Worm (Caenorhabditis elegans): ENCODE data around the gene T25G12.13.
"Not testable (repeated sequence)": the region's sequence is repeated elsewhere in the genome, so short reads cannot be mapped to it uniquely, and the experiment has no call there.

Gene T25G12.13

DNA sequence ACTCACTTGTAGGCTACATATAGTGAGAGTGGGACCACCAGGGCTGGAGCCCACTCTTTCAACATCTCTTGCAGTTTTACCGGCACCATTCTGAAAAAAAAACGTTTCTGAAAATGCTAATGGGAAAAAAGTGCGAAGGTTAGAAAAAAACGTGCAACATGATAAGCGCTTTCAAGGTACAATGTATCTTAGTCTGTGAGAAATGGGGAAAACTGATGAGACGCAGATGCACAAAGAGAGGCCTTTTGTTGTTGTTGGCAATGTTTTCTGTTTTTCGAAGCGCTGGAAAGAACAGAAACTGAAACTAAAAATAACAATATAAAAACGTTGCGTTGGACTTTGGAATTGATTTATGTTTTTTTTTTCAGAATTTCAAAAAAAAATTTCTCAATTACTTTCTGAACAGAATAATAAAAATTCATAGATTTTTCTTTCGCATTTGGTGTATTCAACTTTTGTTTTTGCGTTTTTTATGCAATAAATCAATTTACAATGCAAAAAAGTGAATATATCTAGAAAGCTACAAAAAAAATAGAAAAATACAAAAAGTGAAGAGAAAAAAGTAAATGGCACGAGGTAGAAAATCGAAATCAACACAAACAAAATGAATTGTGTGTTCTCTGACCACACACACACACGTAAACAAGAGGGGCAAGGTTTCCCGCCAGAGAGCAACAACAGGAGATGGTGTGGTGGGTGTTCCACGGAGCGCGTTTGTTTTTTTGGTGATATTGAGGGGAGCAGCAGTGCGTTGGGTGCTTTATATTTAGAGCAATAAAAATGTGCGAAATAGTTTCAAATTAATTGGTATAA lies 7.2 kb upstream of the T25G12.13 start, which contains the start of gene dhs-30 (continued):
- TF ChIP-seq spr-1 (tag; optimal IDR thresholded peaks at IDR 0.05): no peak
- no peak for TF ChIP-seq ztf-11 (tag; optimal IDR thresholded peaks at IDR 0.05)
- peak; percentile 31 for TF ChIP-seq nhr-77 (tag; optimal IDR thresholded peaks at IDR 0.05)
- no peak for TF ChIP-seq Y48G9A.11 (GFP tag; IDR thresholded peaks at IDR 0.05)
- TF ChIP-seq egl-43 (GFP tag; IDR thresholded peaks at IDR 0.05): no peak
- no peak for TF ChIP-seq F26F4.8 (GFP tag; conservative IDR thresholded peaks at IDR 0.05)
- TF ChIP-seq tra-1 (GFP tag; IDR thresholded peaks at IDR 0.05): no peak
- TF ChIP-seq egl-27 (tag; optimal IDR thresholded peaks at IDR 0.05): no peak
- TF ChIP-seq sdz-12 (GFP tag; optimal IDR thresholded peaks at IDR 0.05): no peak
- peak; percentile 4 for TF ChIP-seq fkh-10 (GFP tag; optimal IDR thresholded peaks at IDR 0.05)
- TF ChIP-seq Y105C5A.15 (GFP tag; IDR thresholded peaks at IDR 0.05): no peak
- TF ChIP-seq madf-9 (GFP tag; conservative IDR thresholded peaks at IDR 0.05): no peak
- no peak for TF ChIP-seq lin-1 (GFP tag; IDR thresholded peaks at IDR 0.05)
- no peak for TF ChIP-seq zfp-3 (GFP tag; conservative IDR thresholded peaks at IDR 0.05)
- no peak for TF ChIP-seq unc-130 (GFP tag; optimal IDR thresholded peaks at IDR 0.05)
- TF ChIP-seq lsy-2 (tag; optimal IDR thresholded peaks at IDR 0.05): no peak
- no peak for TF ChIP-seq duxl-1 (tag; optimal IDR thresholded peaks at IDR 0.05; ENCODE audit: poor library complexity)
- TF ChIP-seq set-16 (GFP tag; IDR thresholded peaks at IDR 0.05): no peak
- TF ChIP-seq pha-4 (GFP tag; IDR thresholded peaks at IDR 0.05): no peak
- TF ChIP-seq pha-4 (tag; optimal IDR thresholded peaks at IDR 0.05): no peak
- no peak for TF ChIP-seq spr-3 (GFP tag; optimal IDR thresholded peaks at IDR 0.05)
- no peak for TF ChIP-seq ceh-28 (tag; optimal IDR thresholded peaks at IDR 0.05)
- TF ChIP-seq mdt-29 (GFP tag; IDR thresholded peaks at IDR 0.05): no peak
- no peak for TF ChIP-seq nhr-102 (tag; optimal IDR thresholded peaks at IDR 0.05)
- TF ChIP-seq unc-39 (tag; optimal IDR thresholded peaks at IDR 0.05): no peak

DNA sequence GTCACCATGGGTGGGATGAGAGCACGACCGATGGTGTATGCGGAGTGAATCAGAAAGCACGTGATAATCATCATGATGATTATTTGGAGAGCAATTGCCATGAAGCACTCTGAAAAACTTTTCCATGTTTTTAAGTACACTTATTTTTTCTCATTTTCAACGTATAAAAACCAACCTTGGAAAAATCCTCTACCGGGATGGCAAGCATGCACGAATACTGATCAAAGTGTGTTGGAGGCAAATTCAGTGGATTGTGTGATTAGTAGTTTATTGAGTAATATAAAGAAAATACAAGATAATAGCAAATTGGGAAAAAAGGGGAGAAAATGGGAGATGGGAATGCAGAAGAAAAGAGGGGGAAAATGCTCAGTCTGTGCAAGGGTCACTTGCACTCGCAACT lies 5.7 kb upstream of the T25G12.13 start, which contains the start of gene T25G12.11:
TSS of gene T25G12.11 (minus strand) at position 101 of the 400 bp plus-strand sequence.
- no peak for TF ChIP-seq hlh-30 (tag; optimal IDR thresholded peaks at IDR 0.05; ENCODE audit: insufficient read depth)
- TF ChIP-seq ctbp-1 (GFP tag; IDR thresholded peaks at IDR 0.05): no peak
- TF ChIP-seq lin-38 (GFP tag; IDR thresholded peaks at IDR 0.05): no peak
- TF ChIP-seq aha-1 (tag): peak; percentile 3
- no peak for TF ChIP-seq F44E2.7 (GFP tag; IDR thresholded peaks at IDR 0.05)

DNA sequence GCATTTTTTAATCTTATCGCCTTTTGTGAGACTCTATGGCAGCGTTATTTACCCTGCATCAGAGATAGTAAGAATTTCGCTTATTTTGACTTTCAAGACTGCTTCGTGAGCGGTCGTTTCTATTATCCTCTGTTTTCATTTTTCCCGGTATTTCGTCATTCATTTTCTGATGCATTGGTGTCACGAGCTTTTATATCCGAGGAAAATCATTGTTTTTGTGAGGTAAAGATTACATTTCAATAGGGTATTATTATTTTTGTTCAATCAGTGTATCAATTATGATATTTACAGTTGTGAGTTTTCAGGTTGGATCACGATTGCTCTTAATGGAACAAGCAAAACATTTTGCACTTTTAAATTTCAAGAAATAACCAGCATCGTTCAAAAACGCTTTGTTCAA lies 4.1 kb downstream of the T25G12.13 start:
- TF ChIP-seq aha-1 (tag): peak; percentile 95
- TF ChIP-seq F44E2.7 (GFP tag; IDR thresholded peaks at IDR 0.05): no peak
- TF ChIP-seq T20F7.1 (GFP tag; optimal IDR thresholded peaks at IDR 0.05): no peak
- no peak for TF ChIP-seq daf-16 (GFP tag; optimal IDR thresholded peaks at IDR 0.05)
- peak; percentile 27 for TF ChIP-seq daf-16 (tag; optimal IDR thresholded peaks at IDR 0.05)

DNA sequence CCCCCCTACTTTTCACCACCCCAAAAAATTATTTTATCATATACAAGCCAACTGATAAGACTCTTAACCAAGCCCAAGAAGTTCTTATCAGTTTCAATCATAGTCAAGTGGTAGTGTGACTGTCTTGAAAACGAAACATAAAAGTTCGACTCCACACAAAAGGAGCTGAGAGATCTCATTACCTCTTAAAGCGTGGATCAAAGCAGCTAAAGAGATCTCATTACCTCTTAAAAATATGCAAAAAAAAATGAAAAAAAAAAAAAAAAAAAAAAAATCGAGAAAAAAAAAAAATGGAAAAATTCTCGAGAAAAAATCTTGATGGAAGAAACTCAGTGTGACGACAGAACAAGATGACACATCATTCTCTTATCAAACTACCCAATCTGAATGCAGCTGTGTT lies 12.6 kb downstream of the T25G12.13 start:
- TF ChIP-seq dmd-6 (GFP tag; IDR thresholded peaks at IDR 0.05) (peak; percentile 74), daf-16 (GFP tag; optimal IDR thresholded peaks at IDR 0.05) (peak in 1 of 2 experiments; percentile 19), daf-16 (tag; optimal IDR thresholded peaks at IDR 0.05) (peak; percentile 40), hlh-11 (tag; optimal IDR thresholded peaks at IDR 0.05) (peak; percentile 41), tra-1 (GFP tag; IDR thresholded peaks at IDR 0.05) (0 out of 2 replicates have a peak, but pooled peaks have one; percentile 66), nhr-48 (tag; optimal IDR thresholded peaks at IDR 0.05) (peak; percentile 56), pha-4 (GFP tag; IDR thresholded peaks at IDR 0.05) (peak; percentile 57), nhr-102 (tag; optimal IDR thresholded peaks at IDR 0.05) (peak; percentile 60), dve-1 (tag; optimal IDR thresholded peaks at IDR 0.05; ENCODE audit: insufficient read depth) (peak; percentile 86)
- not testable (repeated sequence) for TF ChIP-seq pha-4 (tag; optimal IDR thresholded peaks at IDR 0.05)

All from whole organism, L4 larva.